Fruit fly (Drosophila melanogaster) whole organism, embryonic: ENCODE results near the gene Usp8.
A peak's percentile ranks its signal among the peaks of the same experiment; 100 is the strongest.

Experiments used
- ATbp ChIP-seq: fragments of 200-800 bp; sonication (Bioruptor generic); optimal IDR thresholded peaks from 2 replicates; lab custom pipeline; 2017; ENCODE audit warnings: missing biosample characterization, mild to moderate bottlenecking, missing genetic modification characterization, missing genetic modification reagents
- Aef1 ChIP-seq: fragments of 200-800 bp; sonication (Bioruptor generic); IDR thresholded peaks from 3 replicates; pipeline ENCODE4 v1.3.6; 2022; ENCODE audit warnings: missing biosample characterization, missing genetic modification characterization
- Atf3 ChIP-seq: fragments of 200-800 bp; sonication (Bioruptor generic); optimal IDR thresholded peaks from 3 replicates; lab custom pipeline; 2016; ENCODE audit warnings: missing biosample characterization, missing genetic modification characterization
- CG10209 ChIP-seq: fragments of 200-800 bp; sonication (Bioruptor generic); optimal IDR thresholded peaks from 3 replicates; lab custom pipeline; 2017; ENCODE audit warnings: missing biosample characterization, mild to moderate bottlenecking, missing genetic modification characterization, missing genetic modification reagents
- CG11085 ChIP-seq: fragments of 200-800 bp; sonication (Bioruptor generic); IDR thresholded peaks from 2 replicates; pipeline ENCODE4 v1.3.6; 2022; ENCODE audit warnings: missing biosample characterization, missing genetic modification characterization
- CG11560 ChIP-seq: fragments of 200-800 bp; sonication (Bioruptor generic); IDR thresholded peaks from 3 replicates; pipeline ENCODE4 v1.3.6; 2022; ENCODE audit warnings: missing biosample characterization, missing genetic modification characterization
- CG12104 ChIP-seq: fragments of 200-800 bp; sonication (Bioruptor generic); optimal IDR thresholded peaks from 3 replicates; lab custom pipeline; 2016; ENCODE audit warnings: missing biosample characterization, missing genetic modification characterization
- CG12219 ChIP-seq: fragments of 200-800 bp; sonication (Bioruptor generic); optimal IDR thresholded peaks from 3 replicates; lab custom pipeline; 2018; ENCODE audit warnings: missing biosample characterization, mild to moderate bottlenecking, missing genetic modification characterization
- CG13624 ChIP-seq: fragments of 200-800 bp; sonication (Bioruptor generic); optimal IDR thresholded peaks from 2 replicates; lab custom pipeline; 2016; ENCODE audit warnings: missing biosample characterization, missing genetic modification characterization
- CG15514 ChIP-seq: fragments of 200-800 bp; sonication (Bioruptor generic); optimal IDR thresholded peaks from 3 replicates; lab custom pipeline; 2017; ENCODE audit warnings: missing biosample characterization, missing genetic modification characterization, mild to moderate bottlenecking, moderate library complexity, missing genetic modification reagents
- CG16863 ChIP-seq: fragments of 200-800 bp; sonication (Bioruptor generic); optimal IDR thresholded peaks from 3 replicates; lab custom pipeline; 2016; ENCODE audit warnings: missing biosample characterization, missing genetic modification characterization
- CG17328 ChIP-seq: fragments of 200-800 bp; sonication (Bioruptor generic); IDR thresholded peaks from 2 replicates; pipeline ENCODE4 v1.3.6; 2022; ENCODE audit warnings: missing biosample characterization, missing genetic modification characterization
- CG18476 ChIP-seq: fragments of 200-800 bp; sonication (Bioruptor generic); optimal IDR thresholded peaks from 2 replicates; lab custom pipeline; 2016; ENCODE audit warnings: missing biosample characterization, mild to moderate bottlenecking, missing genetic modification characterization
- CG3065 ChIP-seq: fragments of 200-800 bp; sonication (Bioruptor generic); optimal IDR thresholded peaks from 2 replicates; lab custom pipeline; 2016; ENCODE audit warnings: missing biosample characterization, missing genetic modification characterization
- CG34224 ChIP-seq: fragments of 200-800 bp; sonication (Bioruptor generic); IDR thresholded peaks from 3 replicates; pipeline ENCODE4 v1.3.6; 2022; ENCODE audit warnings: missing biosample characterization, missing genetic modification characterization; ENCODE audit not compliant: partially characterized antibody
- CG3838 ChIP-seq: fragments of 200-800 bp; sonication (Bioruptor generic); optimal IDR thresholded peaks from 3 replicates; lab custom pipeline; 2016; ENCODE audit warnings: missing biosample characterization, missing genetic modification characterization
- CG42726 ChIP-seq: fragments of 200-800 bp; sonication (Bioruptor generic); IDR thresholded peaks from 2 replicates; pipeline ENCODE4 v1.3.6; 2022; ENCODE audit warnings: missing biosample characterization, missing genetic modification characterization; ENCODE audit not compliant: partially characterized antibody
- CG43689 ChIP-seq: fragments of 200-800 bp; sonication (Bioruptor generic); IDR thresholded peaks from 2 replicates; pipeline ENCODE4 v1.3.6; 2022; ENCODE audit warnings: missing biosample characterization, missing genetic modification characterization
- CG8765 ChIP-seq: fragments of 200-800 bp; sonication (Bioruptor generic); IDR thresholded peaks from 2 replicates; pipeline ENCODE4 v1.3.6; 2022; ENCODE audit warnings: missing biosample characterization, missing genetic modification characterization
- CG9437 ChIP-seq: fragments of 200-800 bp; sonication (Bioruptor generic); optimal IDR thresholded peaks from 2 replicates; lab custom pipeline; 2018; ENCODE audit warnings: missing biosample characterization, mild to moderate bottlenecking, missing genetic modification characterization
- CG9609 ChIP-seq: fragments of 200-800 bp; sonication (Bioruptor generic); optimal IDR thresholded peaks from 3 replicates; lab custom pipeline; 2016; ENCODE audit warnings: missing biosample characterization, missing genetic modification characterization
- CG9727 ChIP-seq: fragments of 200-800 bp; sonication (Bioruptor generic); optimal IDR thresholded peaks from 3 replicates; lab custom pipeline; 2017; ENCODE audit warnings: missing biosample characterization, mild to moderate bottlenecking, missing genetic modification characterization
- CkIIα-i1 ChIP-seq: fragments of 200-800 bp; sonication (Bioruptor generic); IDR thresholded peaks from 2 replicates; pipeline ENCODE4 v1.3.6; 2022; ENCODE audit warnings: missing biosample characterization, missing genetic modification characterization
- D19A ChIP-seq: fragments of 200-800 bp; optimal IDR thresholded peaks from 3 replicates; lab custom pipeline; 2019; ENCODE audit warnings: missing biosample characterization, mild to moderate bottlenecking, missing genetic modification characterization, moderate library complexity
- D19B ChIP-seq: fragments of 200-800 bp; sonication (Bioruptor generic); optimal IDR thresholded peaks from 2 replicates; lab custom pipeline; 2017; ENCODE audit warnings: missing biosample characterization, mild to moderate bottlenecking, missing genetic modification characterization
- Dll ChIP-seq: fragments of 200-800 bp; sonication (Bioruptor generic); IDR thresholded peaks from 4 replicates; pipeline ENCODE4 v1.3.6; 2022; ENCODE audit warnings: missing biosample characterization, missing genetic modification characterization; ENCODE audit not compliant: partially characterized antibody
- H2.0 ChIP-seq: fragments of 200-800 bp; sonication (Bioruptor generic); IDR thresholded peaks from 2 replicates; pipeline ENCODE4 v1.3.6; 2022; ENCODE audit warnings: missing biosample characterization, missing genetic modification characterization
- Hand ChIP-seq: fragments of 200-800 bp; sonication (Bioruptor generic); optimal IDR thresholded peaks from 2 replicates; lab custom pipeline; 2017; ENCODE audit warnings: mild to moderate bottlenecking, missing biosample characterization, missing genetic modification reagents, missing genetic modification characterization
- HmgD ChIP-seq: fragments of 200-800 bp; sonication (Bioruptor generic); optimal IDR thresholded peaks from 3 replicates; lab custom pipeline; 2016; ENCODE audit warnings: missing biosample characterization, missing genetic modification characterization
- Hmr ChIP-seq: fragments of 200-800 bp; sonication (Bioruptor generic); optimal IDR thresholded peaks from 3 replicates; lab custom pipeline; 2017; ENCODE audit warnings: mild to moderate bottlenecking, missing biosample characterization, missing genetic modification reagents, missing genetic modification characterization
- Hsf ChIP-seq: fragments of 200-800 bp; sonication (Bioruptor generic); optimal IDR thresholded peaks from 3 replicates; lab custom pipeline; 2016; ENCODE audit warnings: missing biosample characterization, missing genetic modification characterization
- Mad ChIP-seq: fragments of 200-800 bp; sonication (Bioruptor generic); optimal IDR thresholded peaks from 2 replicates; lab custom pipeline; 2016; ENCODE audit warnings: missing biosample characterization, missing genetic modification characterization
- NFAT ChIP-seq: fragments of 200-800 bp; sonication (Bioruptor generic); IDR thresholded peaks from 2 replicates; pipeline ENCODE4 v1.3.6; 2022; ENCODE audit warnings: missing biosample characterization, missing genetic modification characterization
- Six4 ChIP-seq: fragments of 200-800 bp; sonication (Bioruptor generic); optimal IDR thresholded peaks from 2 replicates; lab custom pipeline; 2016; ENCODE audit warnings: missing biosample characterization, missing genetic modification characterization
- ap ChIP-seq: fragments of 200-800 bp; sonication (Bioruptor generic); IDR thresholded peaks from 2 replicates; pipeline ENCODE4 v1.3.6; 2022; ENCODE audit warnings: missing biosample characterization, missing genetic modification characterization
- ara ChIP-seq: fragments of 200-800 bp; sonication (Bioruptor generic); IDR thresholded peaks from 2 replicates; pipeline ENCODE4 v1.3.6; 2022; ENCODE audit warnings: missing biosample characterization, missing genetic modification characterization
- ase ChIP-seq: fragments of 200-800 bp; sonication (Bioruptor generic); IDR thresholded peaks from 3 replicates; pipeline ENCODE4 v1.3.6; 2022; ENCODE audit warnings: missing biosample characterization, missing genetic modification characterization
- bigmax ChIP-seq: fragments of 200-800 bp; sonication (Bioruptor generic); optimal IDR thresholded peaks from 2 replicates; lab custom pipeline; 2018; ENCODE audit warnings: missing biosample characterization, mild to moderate bottlenecking, missing genetic modification characterization
- chn ChIP-seq: fragments of 200-800 bp; sonication (Bioruptor generic); optimal IDR thresholded peaks from 2 replicates; lab custom pipeline; 2016; ENCODE audit warnings: missing biosample characterization, missing genetic modification characterization
- disco-r ChIP-seq: fragments of 200-800 bp; sonication (Bioruptor generic); optimal IDR thresholded peaks from 2 replicates; lab custom pipeline; 2016; ENCODE audit warnings: missing biosample characterization, missing genetic modification characterization
- gce ChIP-seq: fragments of 200-800 bp; sonication (Bioruptor generic); IDR thresholded peaks from 3 replicates; pipeline ENCODE4 v1.3.6; 2022; ENCODE audit warnings: missing biosample characterization, missing genetic modification characterization
- gt ChIP-seq: fragments of 200-800 bp; sonication (Bioruptor generic); IDR thresholded peaks from 2 replicates; pipeline ENCODE4 v1.3.6; 2022; ENCODE audit warnings: missing biosample characterization, missing genetic modification characterization
- ham ChIP-seq: fragments of 200-800 bp; sonication (Bioruptor generic); IDR thresholded peaks from 2 replicates; pipeline ENCODE4 v1.3.6; 2022; ENCODE audit warnings: missing biosample characterization, missing genetic modification characterization
- klu ChIP-seq: fragments of 200-800 bp; sonication (Bioruptor generic); IDR thresholded peaks from 2 replicates; pipeline ENCODE4 v1.3.6; 2022; ENCODE audit warnings: missing biosample characterization, missing genetic modification characterization
- pzg ChIP-seq: fragments of 200-800 bp; sonication (Bioruptor generic); optimal IDR thresholded peaks from 3 replicates; lab custom pipeline; 2018; ENCODE audit warnings: missing biosample characterization, mild to moderate bottlenecking, missing genetic modification characterization, moderate library complexity
- ranshi ChIP-seq: fragments of 200-800 bp; sonication (Bioruptor generic); IDR thresholded peaks from 2 replicates; pipeline ENCODE4 v1.3.6; 2022; ENCODE audit warnings: missing biosample characterization, missing genetic modification characterization
- schlank ChIP-seq: fragments of 200-800 bp; sonication (Bioruptor generic); optimal IDR thresholded peaks from 2 replicates; lab custom pipeline; 2018; ENCODE audit warnings: missing biosample characterization, mild to moderate bottlenecking, missing genetic modification characterization
- tap ChIP-seq: fragments of 200-800 bp; optimal IDR thresholded peaks from 3 replicates; lab custom pipeline; 2019; ENCODE audit warnings: missing biosample characterization, mild to moderate bottlenecking, missing genetic modification characterization, moderate library complexity
- tna ChIP-seq: fragments of 200-800 bp; sonication (Bioruptor generic); IDR thresholded peaks from 2 replicates; pipeline ENCODE4 v1.3.6; 2022; ENCODE audit warnings: missing biosample characterization, missing genetic modification characterization; ENCODE audit not compliant: partially characterized antibody
- trh ChIP-seq: fragments of 200-800 bp; sonication (Bioruptor generic); optimal IDR thresholded peaks from 2 replicates; lab custom pipeline; 2016; ENCODE audit warnings: missing biosample characterization, missing genetic modification characterization
- ttk ChIP-seq: fragments of 200-800 bp; sonication (Bioruptor generic); IDR thresholded peaks from 2 replicates; pipeline ENCODE4 v2.1.2; 2022; ENCODE audit warnings: missing biosample characterization, missing genetic modification characterization
- unc-4 ChIP-seq: fragments of 200-800 bp; sonication (Bioruptor generic); IDR thresholded peaks from 2 replicates; pipeline ENCODE4 v1.3.6; 2022; ENCODE audit warnings: missing biosample characterization, missing genetic modification characterization; ENCODE audit not compliant: partially characterized antibody
- wek ChIP-seq: fragments of 200-800 bp; sonication (Bioruptor generic); optimal IDR thresholded peaks from 3 replicates; lab custom pipeline; 2018; ENCODE audit warnings: missing biosample characterization, mild to moderate bottlenecking, missing genetic modification characterization, moderate library complexity

The Usp8 gene

DNA sequence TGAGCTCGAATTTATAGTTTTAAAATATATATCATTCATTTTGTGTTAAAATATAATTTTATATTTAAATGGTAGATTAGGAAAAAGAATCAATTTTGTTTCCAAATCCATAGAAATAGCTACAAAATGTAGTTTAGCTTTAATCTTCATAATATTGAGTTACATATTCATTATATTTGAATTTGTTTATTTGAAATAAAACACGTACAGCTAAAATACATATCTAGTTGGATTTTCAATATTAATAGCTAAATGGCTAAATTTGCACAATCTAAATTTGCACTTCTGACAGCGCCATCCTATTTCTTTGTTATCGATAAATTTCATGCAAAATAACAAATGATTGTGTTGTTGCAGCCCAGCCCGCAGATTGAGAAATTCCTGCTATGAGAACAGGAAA lies at the start of gene Usp8:
Usp8 (plus strand) TSS at position 312 of the 400 bp plus-strand sequence.
- no peak for TF ChIP-seq tna (GFP tag; lab: Robert Waterston, UW)
- TF ChIP-seq CG42726 (GFP tag; lab: Robert Waterston, UW): no peak
- TF ChIP-seq CG18476 (GFP tag; lab: Kevin White, UChicago): no peak
- TF ChIP-seq schlank (tag; lab: Kevin White, UChicago): no peak
- no peak for TF ChIP-seq chn (GFP tag; lab: Kevin White, UChicago)
- TF ChIP-seq CG12219 (GFP tag; lab: Kevin White, UChicago): no peak
- TF ChIP-seq Six4 (GFP tag; lab: Kevin White, UChicago): no peak
- no peak for TF ChIP-seq CG34224 (GFP tag; lab: Robert Waterston, UW)
- TF ChIP-seq CG3065: no peak
- no peak for TF ChIP-seq ranshi (GFP tag; lab: Robert Waterston, UW)
- no peak for TF ChIP-seq CG11560 (tag; lab: Robert Waterston, UW)
- no peak for TF ChIP-seq CkIIα-i1 (GFP tag; lab: Robert Waterston, UW)
- TF ChIP-seq bigmax (GFP tag; lab: Kevin White, UChicago): no peak
- no peak for TF ChIP-seq H2.0
- no peak for TF ChIP-seq CG9437 (GFP tag; lab: Kevin White, UChicago)
- no peak for TF ChIP-seq CG15514 (GFP tag; lab: Kevin White, UChicago)
- no peak for TF ChIP-seq CG43689 (GFP tag; lab: Robert Waterston, UW)
- TF ChIP-seq wek: no peak
- no peak for TF ChIP-seq CG13624
- no peak for TF ChIP-seq unc-4 (GFP tag; lab: Robert Waterston, UW)
- TF ChIP-seq ham (GFP tag; lab: Robert Waterston, UW): no peak
- no peak for TF ChIP-seq Hmr
- TF ChIP-seq CG11085 (GFP tag; lab: Robert Waterston, UW): no peak
- TF ChIP-seq CG17328 (GFP tag; lab: Robert Waterston, UW): no peak
- TF ChIP-seq Hsf (GFP tag; lab: Kevin White, UChicago): no peak
- no peak for TF ChIP-seq ara (GFP tag; lab: Robert Waterston, UW)
- no peak for TF ChIP-seq ap (GFP tag; lab: Robert Waterston, UW)
- no peak for TF ChIP-seq CG10209 (GFP tag; lab: Kevin White, UChicago)
- no peak for TF ChIP-seq tap (tag; lab: Kevin White, UChicago)
- no peak for TF ChIP-seq ATbp (GFP tag; lab: Kevin White, UChicago)
- TF ChIP-seq HmgD (GFP tag; lab: Kevin White, UChicago): no peak
- no peak for TF ChIP-seq Aef1
- TF ChIP-seq CG12104 (GFP tag; lab: Kevin White, UChicago): peak; percentile 25
- no peak for TF ChIP-seq disco-r (GFP tag; lab: Kevin White, UChicago)
- 0 out of 3 replicates have a peak, but pooled peaks have one; percentile 10 for TF ChIP-seq ase (GFP tag; lab: Robert Waterston, UW)
- TF ChIP-seq Atf3: no peak
- TF ChIP-seq Mad (GFP tag; lab: Kevin White, UChicago): no peak
- TF ChIP-seq D19A (tag; lab: Kevin White, UChicago): no peak
- no peak for TF ChIP-seq trh (GFP tag; lab: Kevin White, UChicago)
- no peak for TF ChIP-seq CG16863
- no peak for TF ChIP-seq NFAT
- TF ChIP-seq CG8765 (GFP tag; lab: Robert Waterston, UW): no peak
- no peak for TF ChIP-seq klu (GFP tag; lab: Robert Waterston, UW)
- peak; percentile 24 for TF ChIP-seq pzg (GFP tag; lab: Kevin White, UChicago)
- TF ChIP-seq gt: no peak
- TF ChIP-seq Hand: no peak
- no peak for TF ChIP-seq CG9609 (GFP tag; lab: Kevin White, UChicago)
- TF ChIP-seq Dll (GFP tag; lab: Robert Waterston, UW): no peak
- no peak for TF ChIP-seq ttk
- TF ChIP-seq D19B (GFP tag; lab: Kevin White, UChicago): no peak
- TF ChIP-seq gce (GFP tag; lab: Robert Waterston, UW): no peak
- TF ChIP-seq CG9727: peak; percentile 42
- no peak for TF ChIP-seq CG3838 (GFP tag; lab: Kevin White, UChicago)
